Fruit fly (Drosophila melanogaster): ENCODE results near the gene CG42726.

DNA sequence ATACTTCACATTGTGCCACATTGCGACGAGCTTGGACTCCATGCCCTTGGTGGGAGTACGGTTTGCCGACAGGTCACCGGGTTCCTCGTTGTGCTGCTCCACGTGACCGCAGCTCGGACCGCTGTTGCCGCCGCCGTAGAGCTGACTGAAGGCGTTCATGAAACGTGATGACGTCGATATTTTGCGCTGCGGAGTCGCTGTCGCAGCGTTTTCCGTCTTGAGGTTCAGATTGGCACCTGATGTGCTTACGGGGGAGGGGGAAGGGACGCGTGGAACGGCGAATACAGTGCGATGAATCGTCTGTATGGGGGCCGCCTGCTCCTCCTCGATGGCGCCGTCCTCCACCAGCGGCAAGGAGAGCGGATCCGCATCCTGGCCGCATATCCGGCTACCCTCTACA lies 8.3 kb downstream of the CG42726 start:
- no peak for TF ChIP-seq Sin3A (optimal IDR thresholded peaks at IDR 0.05)
- no peak for TF ChIP-seq h (optimal IDR thresholded peaks at IDR 0.05)
- no peak for TF ChIP-seq psq (optimal IDR thresholded peaks at IDR 0.05)
- no peak for TF ChIP-seq insv (optimal IDR thresholded peaks at IDR 0.05)
- TF ChIP-seq Myc (optimal IDR thresholded peaks at IDR 0.05), result no peak
- no peak for TF ChIP-seq ttk (optimal IDR thresholded peaks at IDR 0.05)

All from Kc167 (cell line).